Fruit fly (Drosophila melanogaster) whole organism, pupa: ENCODE results near the gene Ras64B.

ENCODE experiments used
- CG8301 ChIP-seq: fragments of 200-800 bp; sonication (Bioruptor generic); optimal IDR thresholded peaks from 2 replicates; lab custom pipeline; 2018; ENCODE audit warnings: missing biosample characterization, mild to moderate bottlenecking, missing genetic modification characterization
- fd96Ca ChIP-seq: fragments of 200-800 bp; sonication (Bioruptor generic); IDR thresholded peaks from 3 replicates; pipeline ENCODE4 v1.3.6; 2022; ENCODE audit warnings: missing biosample characterization, missing genetic modification characterization
- gl ChIP-seq: fragments of 200-800 bp; sonication (Bioruptor generic); optimal IDR thresholded peaks from 2 replicates; lab custom pipeline; 2018; ENCODE audit warnings: missing biosample characterization, mild to moderate bottlenecking, missing genetic modification characterization

dm6 chr3L:4138804-4139521, at the start of gene Ras64B, which contains the start of gene Rop:
- TF ChIP-seq CG8301 (no peak), gl (no peak), fd96Ca (GFP tag; lab: Robert Waterston, UW) (no peak; the same call in 2 of the 3 replicates)
